Worm (Caenorhabditis elegans) whole organism, L3 larva: ENCODE data around the gene F25F2.1.
A peak's percentile ranks its signal among the peaks of the same experiment; 100 is the strongest.

Experiments
- R02D3.7 ChIP-seq: fragments of 150-350 bp; optimal IDR thresholded peaks from 2 replicates; lab custom pipeline; 2014; ENCODE audit warnings: missing biosample characterization, missing genetic modification characterization
- ZK546.5 ChIP-seq: sonication (generic microtip); optimal IDR thresholded peaks from 2 replicates; lab custom pipeline; 2017; ENCODE audit warnings: missing biosample characterization, missing genetic modification characterization
- aly-2 ChIP-seq: fragments of 150-350 bp; optimal IDR thresholded peaks from 2 replicates; lab custom pipeline; 2014; ENCODE audit warnings: missing biosample characterization, missing genetic modification characterization
- ama-1 ChIP-seq: fragments of 150-350 bp; optimal IDR thresholded peaks from 2 replicates; lab custom pipeline; 2018
- ceh-16 ChIP-seq: sonication (generic microtip); optimal IDR thresholded peaks from 2 replicates; lab custom pipeline; 2017; ENCODE audit warnings: missing biosample characterization, missing genetic modification characterization
- ceh-28 ChIP-seq: fragments of 150-350 bp; optimal IDR thresholded peaks from 2 replicates; lab custom pipeline; 2014; ENCODE audit warnings: missing biosample characterization, missing genetic modification reagents, missing genetic modification characterization
- ceh-82 ChIP-seq: fragments of 150-350 bp; optimal IDR thresholded peaks from 2 replicates; lab custom pipeline; 2014; ENCODE audit warnings: missing biosample characterization, missing genetic modification characterization
- ceh-9 ChIP-seq: sonication (generic microtip); optimal IDR thresholded peaks from 2 replicates; lab custom pipeline; 2018; ENCODE audit warnings: missing biosample characterization, missing genetic modification characterization
- daf-12 ChIP-seq: fragments of 150-350 bp; optimal IDR thresholded peaks from 2 replicates; lab custom pipeline; 2014; ENCODE audit warnings: missing biosample characterization, missing genetic modification reagents, missing genetic modification characterization
- egl-27 ChIP-seq: sonication (generic microtip); optimal IDR thresholded peaks from 4 replicates; lab custom pipeline; 2017; ENCODE audit warnings: missing biosample characterization, missing genetic modification reagents, missing genetic modification characterization
- egl-5 ChIP-seq: fragments of 150-350 bp; optimal IDR thresholded peaks from 2 replicates; lab custom pipeline; 2017; ENCODE audit warnings: missing biosample characterization, missing genetic modification reagents, missing genetic modification characterization, inconsistent platforms
- elt-1 ChIP-seq: fragments of 150-350 bp; optimal IDR thresholded peaks from 2 replicates; lab custom pipeline; 2014; ENCODE audit warnings: missing biosample characterization, missing genetic modification characterization
- elt-2 ChIP-seq: sonication (generic microtip); optimal IDR thresholded peaks from 2 replicates; lab custom pipeline; 2016; ENCODE audit warnings: missing genetic modification reagents, mild to moderate bottlenecking, missing genetic modification characterization, missing compliant biosample characterization
- elt-3 ChIP-seq, 3 experiments: fragments of 150-350 bp in 1 of 3; sonication (generic microtip) in 2 of 3; optimal IDR thresholded peaks; 2 replicates in 2 of 3; 4 replicates in 1 of 3; lab custom pipeline; 2014 to 2017; ENCODE audit warnings: missing biosample characterization in 3 of 3, missing genetic modification characterization in 3 of 3
- eor-1 ChIP-seq, 2 experiments: fragments of 150-350 bp; optimal IDR thresholded peaks; 2 replicates each; lab custom pipeline; 2014 to 2018; ENCODE audit warnings: missing biosample characterization in 2 of 2, missing genetic modification characterization in 2 of 2
- fkh-10 ChIP-seq: sonication (generic microtip); optimal IDR thresholded peaks from 2 replicates; lab custom pipeline; 2017; ENCODE audit warnings: missing biosample characterization, missing genetic modification reagents, missing genetic modification characterization
- fkh-2 ChIP-seq: fragments of 150-350 bp; optimal IDR thresholded peaks from 2 replicates; lab custom pipeline; 2014; ENCODE audit warnings: missing biosample characterization, missing genetic modification reagents, missing genetic modification characterization
- fos-1 ChIP-seq: fragments of 150-350 bp; optimal IDR thresholded peaks from 2 replicates; lab custom pipeline; 2014; ENCODE audit warnings: missing biosample characterization, missing genetic modification characterization
- hmg-11 ChIP-seq: sonication (generic microtip); optimal IDR thresholded peaks from 2 replicates; lab custom pipeline; 2016; ENCODE audit warnings: missing genetic modification characterization, missing compliant biosample characterization
- jun-1 ChIP-seq: fragments of 150-350 bp; optimal IDR thresholded peaks from 2 replicates; lab custom pipeline; 2014; ENCODE audit warnings: missing biosample characterization, missing genetic modification reagents, missing genetic modification characterization
- lin-15B ChIP-seq: fragments of 150-350 bp; optimal IDR thresholded peaks from 2 replicates; lab custom pipeline; 2014; ENCODE audit warnings: missing biosample characterization, missing genetic modification characterization
- lin-39 ChIP-seq: fragments of 150-350 bp; optimal IDR thresholded peaks from 2 replicates; lab custom pipeline; 2018; ENCODE audit warnings: missing biosample characterization, missing genetic modification reagents, missing genetic modification characterization
- lsy-12 ChIP-seq: sonication (generic microtip); optimal IDR thresholded peaks from 2 replicates; lab custom pipeline; 2016; ENCODE audit warnings: mild to moderate bottlenecking, missing genetic modification characterization, missing compliant biosample characterization
- mdl-1 ChIP-seq: fragments of 150-350 bp; optimal IDR thresholded peaks from 2 replicates; lab custom pipeline; 2014; ENCODE audit warnings: missing biosample characterization, missing genetic modification characterization
- mml-1 ChIP-seq: fragments of 150-350 bp; sonication (generic microtip); optimal IDR thresholded peaks from 3 replicates; lab custom pipeline; 2014; ENCODE audit warnings: missing biosample characterization, missing genetic modification characterization
- nfya-1 ChIP-seq: sonication (generic microtip); optimal IDR thresholded peaks from 2 replicates; lab custom pipeline; 2017; ENCODE audit warnings: missing genetic modification characterization, mild to moderate bottlenecking, missing compliant biosample characterization, antibody characterized with exemption, moderate library complexity; ENCODE audit not compliant: insufficient read depth
- nhr-11 ChIP-seq: fragments of 150-350 bp; optimal IDR thresholded peaks from 2 replicates; lab custom pipeline; 2014; ENCODE audit warnings: missing biosample characterization, missing genetic modification characterization
- nhr-12 ChIP-seq: fragments of 150-350 bp; optimal IDR thresholded peaks from 2 replicates; lab custom pipeline; 2014; ENCODE audit warnings: missing biosample characterization, missing genetic modification characterization
- nhr-23 ChIP-seq: fragments of 150-350 bp; optimal IDR thresholded peaks from 2 replicates; lab custom pipeline; 2014; ENCODE audit warnings: missing biosample characterization, missing genetic modification reagents, missing genetic modification characterization
- nhr-237 ChIP-seq: fragments of 150-350 bp; optimal IDR thresholded peaks from 2 replicates; lab custom pipeline; 2014; ENCODE audit warnings: missing biosample characterization, missing genetic modification characterization
- nhr-25 ChIP-seq: sonication (generic microtip); optimal IDR thresholded peaks from 2 replicates; lab custom pipeline; 2017; ENCODE audit warnings: missing biosample characterization, missing genetic modification characterization
- nhr-28 ChIP-seq: fragments of 150-350 bp; optimal IDR thresholded peaks from 2 replicates; lab custom pipeline; 2014; ENCODE audit warnings: missing biosample characterization, missing genetic modification characterization
- nhr-43 ChIP-seq: sonication (generic microtip); optimal IDR thresholded peaks from 2 replicates; lab custom pipeline; 2016; ENCODE audit warnings: mild to moderate bottlenecking, missing genetic modification characterization, missing compliant biosample characterization; ENCODE audit not compliant: poor library complexity, severe bottlenecking
- nhr-67 ChIP-seq: fragments of 150-350 bp; optimal IDR thresholded peaks from 2 replicates; lab custom pipeline; 2014; ENCODE audit warnings: missing biosample characterization, missing genetic modification characterization
- nhr-76 ChIP-seq: fragments of 150-350 bp; sonication (generic microtip); optimal IDR thresholded peaks from 5 replicates; lab custom pipeline; 2014; ENCODE audit warnings: missing biosample characterization, missing genetic modification characterization
- nhr-77 ChIP-seq: fragments of 150-350 bp; optimal IDR thresholded peaks from 2 replicates; lab custom pipeline; 2014; ENCODE audit warnings: missing biosample characterization, missing genetic modification characterization
- pha-4 ChIP-seq: fragments of 150-350 bp; optimal IDR thresholded peaks from 2 replicates; lab custom pipeline; 2014; ENCODE audit warnings: missing biosample characterization, missing genetic modification reagents, missing genetic modification characterization
- pqm-1 ChIP-seq: fragments of 150-350 bp; optimal IDR thresholded peaks from 2 replicates; lab custom pipeline; 2017; ENCODE audit warnings: missing biosample characterization, missing genetic modification characterization, inconsistent platforms
- sea-2 ChIP-seq: fragments of 150-350 bp; sonication (generic microtip); optimal IDR thresholded peaks from 4 replicates; lab custom pipeline; 2014; ENCODE audit warnings: missing biosample characterization, missing genetic modification reagents, missing genetic modification characterization
- skn-1 ChIP-seq: fragments of 150-350 bp; optimal IDR thresholded peaks from 2 replicates; lab custom pipeline; 2014; ENCODE audit warnings: missing biosample characterization, missing genetic modification characterization
- snpc-4 ChIP-seq: fragments of 150-350 bp; optimal IDR thresholded peaks from 2 replicates; lab custom pipeline; 2014; ENCODE audit warnings: missing biosample characterization, missing genetic modification characterization
- tbx-2 ChIP-seq: sonication (generic microtip); optimal IDR thresholded peaks from 2 replicates; lab custom pipeline; 2016; ENCODE audit warnings: mild to moderate bottlenecking, missing genetic modification characterization, missing compliant biosample characterization
- unc-39 ChIP-seq: sonication (generic microtip); optimal IDR thresholded peaks from 4 replicates; lab custom pipeline; 2017; ENCODE audit warnings: missing biosample characterization, missing genetic modification characterization
- unc-62 ChIP-seq: fragments of 150-350 bp; sonication (generic microtip); optimal IDR thresholded peaks from 4 replicates; lab custom pipeline; 2014; ENCODE audit warnings: missing biosample characterization, missing genetic modification reagents, missing genetic modification characterization
- zag-1 ChIP-seq: fragments of 150-350 bp; optimal IDR thresholded peaks from 2 replicates; lab custom pipeline; 2014; ENCODE audit warnings: missing biosample characterization, missing genetic modification characterization
- ztf-11 ChIP-seq: fragments of 150-350 bp; optimal IDR thresholded peaks from 2 replicates; lab custom pipeline; 2014; ENCODE audit warnings: missing biosample characterization, missing genetic modification characterization
- ztf-4 ChIP-seq: fragments of 150-350 bp; optimal IDR thresholded peaks from 2 replicates; lab custom pipeline; 2014; ENCODE audit warnings: missing biosample characterization, missing genetic modification characterization

F25F2.1 gene

ce11 chrIII:4493008-4493777 is 15.5 kb upstream of the F25F2.1 start:
- TF ChIP-seq tbx-2 (no peak), elt-2 (peak; percentile 82), pqm-1 (tag; lab: Kevin White, UChicago) (peak; percentile 76), mdl-1 (tag; lab: Kevin White, UChicago) (no peak), nhr-43 (tag; lab: Kevin White, UChicago) (peak; percentile 26), daf-12 (tag; lab: Kevin White, UChicago) (no peak), ama-1 (lab: Kevin White, UChicago) (no peak), egl-27 (no peak), unc-62 (GFP tag; lab: Kevin White, UChicago) (no peak), nhr-76 (tag; lab: Kevin White, UChicago) (no peak)

ce11 chrIII:4494541-4495010 is 14.1 kb upstream of the F25F2.1 start:
- TF ChIP-seq mdl-1 (tag; lab: Kevin White, UChicago) = peak; percentile 16
- TF ChIP-seq nhr-25 = peak; percentile 74
- TF ChIP-seq lsy-12 = peak; percentile 54
- TF ChIP-seq nhr-28 (tag; lab: Kevin White, UChicago) = no peak
- TF ChIP-seq ama-1 (lab: Kevin White, UChicago) = no peak
- no peak for TF ChIP-seq unc-62 (GFP tag; lab: Kevin White, UChicago)
- no peak for TF ChIP-seq ztf-11 (tag; lab: Kevin White, UChicago)
- TF ChIP-seq R02D3.7 = no peak
- peak; percentile 83 for TF ChIP-seq nhr-23 (tag; lab: Kevin White, UChicago)
- no peak for TF ChIP-seq nhr-77 (tag; lab: Kevin White, UChicago)
- TF ChIP-seq nhr-11 (tag; lab: Kevin White, UChicago) = no peak
- peak; percentile 58 for TF ChIP-seq ceh-28 (tag; lab: Kevin White, UChicago)
- TF ChIP-seq pqm-1 (tag; lab: Kevin White, UChicago) = peak; percentile 69
- TF ChIP-seq elt-1 (tag; lab: Kevin White, UChicago) = no peak
- TF ChIP-seq nhr-67 (tag; lab: Kevin White, UChicago) = no peak
- TF ChIP-seq sea-2 (GFP tag; lab: Kevin White, UChicago) = no peak
- no peak for TF ChIP-seq nhr-76 (tag; lab: Kevin White, UChicago)
- TF ChIP-seq nhr-12 = no peak
- TF ChIP-seq lin-39 = no peak
- no peak for TF ChIP-seq snpc-4 (tag; lab: Kevin White, UChicago)
- no peak for TF ChIP-seq fkh-10 (GFP tag; lab: Kevin White, UChicago)
- peak; percentile 78 for TF ChIP-seq elt-2
- no peak for TF ChIP-seq skn-1 (tag; lab: Kevin White, UChicago)
- TF ChIP-seq hmg-11 (tag; lab: Kevin White, UChicago) = no peak
- no peak for TF ChIP-seq unc-39 (tag; lab: Kevin White, UChicago)
- no peak for TF ChIP-seq ZK546.5 (tag; lab: Kevin White, UChicago)
- no peak for TF ChIP-seq egl-5
- TF ChIP-seq elt-3 (tag; optimal IDR thresholded peaks at IDR 0.05; lab: Kevin White, UChicago) = peak; percentile 42 to 91 (median 89)
- peak; percentile 79 for TF ChIP-seq nhr-43 (tag; lab: Kevin White, UChicago)
- TF ChIP-seq pha-4 = peak; percentile 50
- no peak for TF ChIP-seq ceh-16 (tag; lab: Kevin White, UChicago)
- no peak for TF ChIP-seq fos-1
- TF ChIP-seq mml-1 (tag; lab: Kevin White, UChicago) = no peak
- TF ChIP-seq ztf-4 (tag; lab: Kevin White, UChicago) = no peak
- TF ChIP-seq aly-2 (tag; lab: Kevin White, UChicago) = no peak
- TF ChIP-seq ceh-9 (tag; lab: Kevin White, UChicago) = no peak
- TF ChIP-seq lin-15B (tag; lab: Kevin White, UChicago) = peak; percentile 9
- TF ChIP-seq fkh-2 (tag; lab: Kevin White, UChicago) = no peak
- no peak for TF ChIP-seq zag-1 (tag; lab: Kevin White, UChicago)
- no peak for TF ChIP-seq ceh-82 (tag; lab: Kevin White, UChicago)
- no peak for TF ChIP-seq tbx-2
- peak; percentile 37 for TF ChIP-seq nfya-1 (tag; lab: Kevin White, UChicago)
- no peak for TF ChIP-seq egl-27
- TF ChIP-seq daf-12 (tag; lab: Kevin White, UChicago) = no peak
- TF ChIP-seq nhr-237 = no peak
- TF ChIP-seq eor-1 (tag; optimal IDR thresholded peaks at IDR 0.05; lab: Kevin White, UChicago) = no peak
- TF ChIP-seq jun-1 (tag; lab: Kevin White, UChicago) = peak; percentile 83
